Fruit fly (Drosophila melanogaster): ENCODE measurements around the gene GckIII.
A peak's percentile ranks its signal among the peaks of the same experiment; 100 is the strongest.

Gene GckIII

dm6 chr3R:17042838-17043569, 42.3 kb upstream of the GckIII start, which contains the start of the genes bdwf and Patr-1 (continued):
- TF ChIP-seq crp (GFP tag; optimal IDR thresholded peaks at IDR 0.05) (peak in 1 of 2 experiments; percentile 6), nmo (GFP tag; optimal IDR thresholded peaks at IDR 0.05) (peak; percentile 69), sob (GFP tag; IDR thresholded peaks at IDR 0.05) (0 out of 2 replicates have a peak, but pooled peaks have one; percentile 12), lbe (GFP tag; optimal IDR thresholded peaks at IDR 0.05) (peak; percentile 25), corto (GFP tag; optimal IDR thresholded peaks at IDR 0.05) (peak; percentile 5), hkb (optimal IDR thresholded peaks at IDR 0.05) (no peak), hkb (GFP tag; IDR thresholded peaks at IDR 0.05) (no peak), chinmo (GFP tag; IDR thresholded peaks at IDR 0.05; ENCODE audit: partially characterized antibody) (peak; percentile 95), CG4282 (GFP tag; optimal IDR thresholded peaks at IDR 0.05) (no peak), sna (GFP tag; IDR thresholded peaks at IDR 0.05; ENCODE audit: partially characterized antibody) (peak; percentile 77), tin (GFP tag; optimal IDR thresholded peaks at IDR 0.05) (peak; percentile 8), Dad (GFP tag; optimal IDR thresholded peaks at IDR 0.05) (peak; percentile 9), pzg (GFP tag; optimal IDR thresholded peaks at IDR 0.05) (peak; percentile 51), sug (tag; optimal IDR thresholded peaks at IDR 0.05) (peak; percentile 36), CG2116 (GFP tag; optimal IDR thresholded peaks at IDR 0.05) (peak; percentile 78), CG14710 (tag; optimal IDR thresholded peaks at IDR 0.05) (peak; percentile 69), zen (tag; optimal IDR thresholded peaks at IDR 0.05) (peak; percentile 55), Sox100B (GFP tag; optimal IDR thresholded peaks at IDR 0.05) (peak; percentile 43), CG16813 (GFP tag; IDR thresholded peaks at IDR 0.05; ENCODE audit: partially characterized antibody) (peak; percentile 93), CG17186 (GFP tag; optimal IDR thresholded peaks at IDR 0.05) (peak; percentile 46), tll (GFP tag; optimal IDR thresholded peaks at IDR 0.05) (peak in 1 of 2 experiments; percentile 21), Ets97D (GFP tag; optimal IDR thresholded peaks at IDR 0.05) (peak; percentile 51), slp2 (GFP tag; optimal IDR thresholded peaks at IDR 0.05) (peak; percentile 10), CG33213 (GFP tag; optimal IDR thresholded peaks at IDR 0.05) (no peak), lmd (GFP tag; IDR thresholded peaks at IDR 0.05) (no peak), Sry-δ (GFP tag; optimal IDR thresholded peaks at IDR 0.05) (peak; percentile 85), HLH54F (GFP tag; optimal IDR thresholded peaks at IDR 0.05) (peak; percentile 53), gro (GFP tag; optimal IDR thresholded peaks at IDR 0.05) (peak; percentile 15), Opbp (GFP tag; IDR thresholded peaks at IDR 0.05; ENCODE audit: partially characterized antibody) (peak; percentile 89), CG1603 (tag; optimal IDR thresholded peaks at IDR 0.05) (peak; percentile 3), Lhr (GFP tag; optimal IDR thresholded peaks at IDR 0.05) (peak; percentile 27), D (optimal IDR thresholded peaks at IDR 0.05) (no peak), D (GFP tag; optimal IDR thresholded peaks at IDR 0.05) (no peak), CG13287 (GFP tag; IDR thresholded peaks at IDR 0.05; ENCODE audit: partially characterized antibody) (peak; percentile 89), CG15696 (tag; optimal IDR thresholded peaks at IDR 0.05) (no peak), CoRest (tag; optimal IDR thresholded peaks at IDR 0.05) (peak; percentile 46), CG3281 (GFP tag; optimal IDR thresholded peaks at IDR 0.05) (peak; percentile 21), CG11398 (GFP tag; optimal IDR thresholded peaks at IDR 0.05) (no peak), CG6791 (GFP tag; IDR thresholded peaks at IDR 0.05; ENCODE audit: partially characterized antibody) (peak; percentile 92), Bgb (GFP tag; IDR thresholded peaks at IDR 0.05; ENCODE audit: partially characterized antibody) (peak; percentile 89), Dref (GFP tag; IDR thresholded peaks at IDR 0.05) (peak; percentile 87), Dip3 (GFP tag; optimal IDR thresholded peaks at IDR 0.05) (no peak), Max (GFP tag; optimal IDR thresholded peaks at IDR 0.05) (no peak)
